Worm (Caenorhabditis elegans): ENCODE measurements around the gene col-19.

- TF ChIP-seq ZK546.5 (tag; optimal IDR thresholded peaks at IDR 0.05), result no peak
- TF ChIP-seq mdl-1 (tag; optimal IDR thresholded peaks at IDR 0.05), result no peak
- no peak for TF ChIP-seq ztf-11 (tag; optimal IDR thresholded peaks at IDR 0.05)
- TF ChIP-seq ceh-82 (tag; optimal IDR thresholded peaks at IDR 0.05), result no peak
- no peak for TF ChIP-seq ceh-16 (tag; optimal IDR thresholded peaks at IDR 0.05)
Measured at ce11 chrX:371761-372285, 49.7 kb upstream of the col-19 start, which contains the start of gene nrde-3.

All from whole organism, L2 larva.